Worm (Caenorhabditis elegans): Measurements from ENCODE around the gene gars-1.

- TF ChIP-seq unc-39 (tag; optimal IDR thresholded peaks at IDR 0.05) (no peak), elt-1 (tag; optimal IDR thresholded peaks at IDR 0.05) (no peak), lsy-2 (tag; optimal IDR thresholded peaks at IDR 0.05) (no peak), zag-1 (tag; optimal IDR thresholded peaks at IDR 0.05) (no peak), mbf-1 (tag; optimal IDR thresholded peaks at IDR 0.05) (no peak), unc-62 (GFP tag; optimal IDR thresholded peaks at IDR 0.05) (no peak), mdl-1 (tag; optimal IDR thresholded peaks at IDR 0.05) (no peak), Y55F3AM.14 (GFP tag; optimal IDR thresholded peaks at IDR 0.05) (no peak), ceh-82 (tag; optimal IDR thresholded peaks at IDR 0.05) (no peak), ama-1 (optimal IDR thresholded peaks at IDR 0.05) (no peak), nhr-25 (tag; optimal IDR thresholded peaks at IDR 0.05) (no peak)
These were observed 1.8 kb upstream of the gars-1 start, which contains the start of gene T10F2.2 for ce11 chrIII:5165211-5165610.

Measured in whole organism, L2 larva.